Worm (Caenorhabditis elegans) whole organism, late embryonic: ENCODE measurements around the gene kcnl-1.

Source experiments
- F13H6.1 ChIP-seq: sonication (generic microtip); optimal IDR thresholded peaks from 2 replicates; lab custom pipeline; 2016; ENCODE audit warnings: missing genetic modification characterization, missing compliant biosample characterization
- ahr-1 ChIP-seq: sonication (generic microtip); optimal IDR thresholded peaks from 2 replicates; lab custom pipeline; 2016; ENCODE audit warnings: missing genetic modification characterization, missing compliant biosample characterization
- ceh-30 ChIP-seq: fragments of 150-350 bp; optimal IDR thresholded peaks from 2 replicates; lab custom pipeline; 2014; ENCODE audit warnings: missing biosample characterization, missing genetic modification characterization
- lim-6 ChIP-seq: sonication (generic microtip); optimal IDR thresholded peaks from 2 replicates; lab custom pipeline; 2016; ENCODE audit warnings: missing genetic modification characterization, missing compliant biosample characterization
- madf-2 ChIP-seq: sonication (generic microtip); optimal IDR thresholded peaks from 2 replicates; lab custom pipeline; 2017; ENCODE audit warnings: missing genetic modification characterization, missing compliant biosample characterization
- nhr-11 ChIP-seq: fragments of 150-350 bp; optimal IDR thresholded peaks from 2 replicates; lab custom pipeline; 2014; ENCODE audit warnings: missing biosample characterization, missing genetic modification characterization
- pag-3 ChIP-seq: sonication (generic microtip); optimal IDR thresholded peaks from 2 replicates; lab custom pipeline; 2016; ENCODE audit warnings: missing compliant biosample characterization, missing genetic modification characterization, borderline replicate concordance
- pha-4 ChIP-seq: fragments of 150-350 bp; optimal IDR thresholded peaks from 2 replicates; lab custom pipeline; 2018; ENCODE audit warnings: missing biosample characterization, missing genetic modification reagents, missing genetic modification characterization
- pqm-1 ChIP-seq: sonication (generic microtip); optimal IDR thresholded peaks from 2 replicates; lab custom pipeline; 2016; ENCODE audit warnings: missing genetic modification characterization, missing compliant biosample characterization
- sdc-2 ChIP-seq: sonication (generic microtip); optimal IDR thresholded peaks from 2 replicates; lab custom pipeline; 2016; ENCODE audit warnings: missing genotype, missing genetic modification characterization, missing compliant biosample characterization
- syd-9 ChIP-seq: sonication (generic microtip); optimal IDR thresholded peaks from 2 replicates; lab custom pipeline; 2016; ENCODE audit warnings: mild to moderate bottlenecking, missing genetic modification characterization, moderate library complexity, missing compliant biosample characterization
- tbx-2 ChIP-seq: sonication (generic microtip); optimal IDR thresholded peaks from 2 replicates; lab custom pipeline; 2016; ENCODE audit warnings: missing genetic modification characterization, missing compliant biosample characterization
- unc-55 ChIP-seq: sonication (generic microtip); optimal IDR thresholded peaks from 2 replicates; lab custom pipeline; 2017; ENCODE audit warnings: missing biosample characterization, missing genetic modification reagents, missing genetic modification characterization
- unc-86 ChIP-seq: sonication (generic microtip); optimal IDR thresholded peaks from 2 replicates; lab custom pipeline; 2016; ENCODE audit warnings: missing genetic modification characterization, missing compliant biosample characterization

DNA sequence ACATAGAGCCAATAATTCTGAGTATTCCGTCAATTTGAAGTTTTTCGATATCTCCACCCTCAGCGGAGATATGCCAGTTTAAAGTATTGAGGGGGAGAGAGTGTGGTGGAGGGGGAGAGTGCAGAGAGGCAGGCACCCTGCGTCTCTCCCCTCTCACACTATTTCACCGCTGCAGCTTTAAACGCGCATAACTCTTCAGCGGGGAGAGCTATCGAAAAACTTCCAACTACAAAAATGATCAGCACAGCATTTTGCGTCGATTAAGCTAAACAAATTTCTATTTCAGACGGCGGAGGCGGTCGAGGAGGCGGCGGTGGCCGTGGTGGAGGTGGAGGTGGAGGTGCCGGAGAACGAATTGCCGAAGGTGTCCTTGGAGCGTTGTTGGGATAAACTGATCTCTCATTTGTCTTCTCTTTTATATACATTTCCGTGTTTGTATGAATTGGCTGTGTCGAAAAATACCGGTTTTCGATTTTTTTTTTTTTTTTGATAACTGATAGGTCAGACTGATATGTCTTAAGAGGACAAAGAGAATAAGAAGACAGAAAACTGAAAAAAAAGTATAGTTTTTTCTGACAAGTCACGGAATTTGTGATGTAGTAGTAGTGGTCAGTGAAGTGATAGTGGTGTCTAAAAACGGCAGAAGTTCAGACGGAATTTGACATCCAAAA is 46.6 kb downstream of the kcnl-1 start:
- TF ChIP-seq unc-86 (tag; lab: Kevin White, UChicago) = no peak
- no peak for TF ChIP-seq nhr-11 (tag; lab: Kevin White, UChicago)
- no peak for TF ChIP-seq F13H6.1
- TF ChIP-seq pha-4 (tag; lab: Kevin White, UChicago) = no peak
- no peak for TF ChIP-seq madf-2 (tag; lab: Kevin White, UChicago)
- TF ChIP-seq lim-6 = no peak
- no peak for TF ChIP-seq pqm-1 (tag; lab: Kevin White, UChicago)
- no peak for TF ChIP-seq syd-9 (tag; lab: Kevin White, UChicago)
- no peak for TF ChIP-seq ahr-1 (tag; lab: Kevin White, UChicago)
- no peak for TF ChIP-seq sdc-2 (tag; lab: Kevin White, UChicago)
- no peak for TF ChIP-seq ceh-30 (tag; lab: Kevin White, UChicago)
- TF ChIP-seq tbx-2 (tag; lab: Kevin White, UChicago) = no peak
- no peak for TF ChIP-seq unc-55
- no peak for TF ChIP-seq pag-3
